Worm (Caenorhabditis elegans): Measurements from ENCODE around the gene Y19D10B.8.

DNA sequence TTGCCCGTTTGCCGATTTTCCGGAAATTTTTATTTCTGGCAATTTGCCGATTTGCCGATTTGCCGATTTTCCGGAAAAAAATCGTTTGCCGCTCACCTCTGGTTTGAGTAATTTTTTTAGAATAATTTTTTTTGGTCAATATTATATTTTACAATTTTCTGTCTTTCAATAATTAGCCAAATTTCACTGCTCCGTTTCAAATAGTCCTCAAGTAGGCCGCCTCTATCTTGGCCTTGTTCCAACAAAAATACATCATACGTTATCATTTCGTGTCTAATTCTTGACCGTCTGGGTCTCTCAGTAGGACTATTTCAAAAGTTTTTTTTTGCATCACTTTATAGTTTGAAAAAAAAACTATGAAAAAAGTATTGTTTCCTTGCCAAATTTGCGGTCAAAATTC, 8.6 kb downstream of the Y19D10B.8 start, which contains the start of gene nhr-115:
- TF ChIP-seq lsy-2 (tag; optimal IDR thresholded peaks at IDR 0.05), result no peak
- TF ChIP-seq unc-62 (GFP tag; optimal IDR thresholded peaks at IDR 0.05 in 1 of 2), result no peak
- TF ChIP-seq unc-62 (tag; optimal IDR thresholded peaks at IDR 0.05), result no peak
- no peak for TF ChIP-seq saeg-2 (GFP tag; IDR thresholded peaks at IDR 0.05)
- TF ChIP-seq daf-8 (GFP tag; IDR thresholded peaks at IDR 0.05), result no peak
- no peak for TF ChIP-seq nhr-76 (tag; optimal IDR thresholded peaks at IDR 0.05)
- no peak for TF ChIP-seq zip-11 (GFP tag; IDR thresholded peaks at IDR 0.05)
- no peak for TF ChIP-seq spr-1 (tag; optimal IDR thresholded peaks at IDR 0.05)

Measured in whole organism, L4 larva.